Fruit fly (Drosophila melanogaster): ENCODE results near the gene elg1.

elg1 gene

DNA sequence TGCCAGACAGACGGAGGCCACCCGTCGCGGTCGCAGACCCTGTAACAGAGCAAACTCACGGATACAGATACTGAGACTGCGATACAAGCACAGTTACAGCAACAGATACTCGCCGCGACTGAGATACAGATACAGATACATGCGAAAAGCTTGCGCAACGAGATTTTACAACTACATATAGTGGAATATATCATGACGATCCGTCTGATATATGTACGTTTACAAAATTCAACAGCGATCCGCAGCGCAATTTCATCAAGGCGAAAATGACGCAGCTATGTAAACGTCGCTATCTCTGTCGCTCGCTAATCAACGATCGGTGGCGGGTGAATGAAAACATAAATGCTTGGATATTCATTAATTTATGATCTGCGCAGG lies 18.3 kb downstream of the elg1 start (continued):
- TF ChIP-seq Adf1 (GFP tag; IDR thresholded peaks at IDR 0.05), result peak; percentile 54
- peak; percentile 97 for TF ChIP-seq mirr (GFP tag; optimal IDR thresholded peaks at IDR 0.05)
- TF ChIP-seq CG11085 (GFP tag; IDR thresholded peaks at IDR 0.05), result no peak
- peak; percentile 29 for TF ChIP-seq CG12071 (GFP tag; optimal IDR thresholded peaks at IDR 0.05)
- TF ChIP-seq CG14014 (GFP tag; IDR thresholded peaks at IDR 0.05), result no peak
- TF ChIP-seq Pdp1 (GFP tag; optimal IDR thresholded peaks at IDR 0.05), result peak in 1 of 2 experiments; percentile 94
- TF ChIP-seq CG7963 (GFP tag; IDR thresholded peaks at IDR 0.05; ENCODE audit: partially characterized antibody), result no peak
- TF ChIP-seq dmrt99B (tag; optimal IDR thresholded peaks at IDR 0.05), result no peak
- peak; percentile 26 for TF ChIP-seq caup (GFP tag; optimal IDR thresholded peaks at IDR 0.05; ENCODE audit: severe bottlenecking)
- TF ChIP-seq CG10543 (GFP tag; optimal IDR thresholded peaks at IDR 0.05), result peak; percentile 65
- TF ChIP-seq disco-r (GFP tag; optimal IDR thresholded peaks at IDR 0.05), result no peak
- TF ChIP-seq ftz-f1 (GFP tag; optimal IDR thresholded peaks at IDR 0.05), result peak; percentile 21
- 0 out of 3 replicates have a peak, but pooled peaks have one; percentile 14 for TF ChIP-seq ci (GFP tag; IDR thresholded peaks at IDR 0.05)
- peak; percentile 91; the same call in 3 of the 4 replicates for TF ChIP-seq chinmo (GFP tag; IDR thresholded peaks at IDR 0.05; ENCODE audit: partially characterized antibody)

DNA sequence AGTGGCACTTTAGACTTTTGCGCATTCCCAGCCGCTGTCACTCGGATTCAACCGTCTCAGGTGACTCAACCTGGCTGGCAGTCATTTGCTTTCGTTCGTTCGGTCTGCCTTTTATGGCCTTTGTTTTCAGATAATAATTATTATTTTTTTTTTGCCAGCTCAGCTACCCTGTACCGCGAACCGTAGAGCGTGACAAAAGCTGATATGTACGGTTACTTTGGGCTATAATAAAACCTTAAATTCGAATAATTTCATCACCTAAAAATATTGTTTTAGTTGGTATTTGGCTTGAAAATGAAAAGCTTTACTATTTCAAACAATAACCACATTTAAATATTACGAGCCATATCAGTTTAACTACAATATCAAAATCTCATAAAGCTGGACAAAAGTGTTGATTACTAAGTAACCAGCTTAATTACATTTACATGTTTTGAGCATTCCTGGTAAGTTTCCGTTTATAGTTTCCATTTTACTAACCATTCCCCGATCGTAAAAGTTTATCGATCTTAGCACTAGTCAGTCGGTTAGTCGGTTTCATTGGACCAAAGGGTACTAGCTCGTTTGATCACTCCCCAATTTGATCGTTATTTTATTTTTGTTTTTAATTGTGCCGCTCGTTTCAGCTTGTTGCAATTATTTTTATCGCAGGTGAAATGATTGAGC lies 19.2 kb downstream of the elg1 start:
- TF ChIP-seq CG18011 (GFP tag; optimal IDR thresholded peaks at IDR 0.05) (peak; percentile 86), Ets65A (GFP tag) (peak; percentile 35), ems (GFP tag; optimal IDR thresholded peaks at IDR 0.05) (no peak), D19B (GFP tag; optimal IDR thresholded peaks at IDR 0.05) (peak; percentile 85), dm (GFP tag; optimal IDR thresholded peaks at IDR 0.05) (no peak), CG4404 (GFP tag; IDR thresholded peaks at IDR 0.05) (no peak), CG17359 (tag; optimal IDR thresholded peaks at IDR 0.05) (peak; percentile 2)

DNA sequence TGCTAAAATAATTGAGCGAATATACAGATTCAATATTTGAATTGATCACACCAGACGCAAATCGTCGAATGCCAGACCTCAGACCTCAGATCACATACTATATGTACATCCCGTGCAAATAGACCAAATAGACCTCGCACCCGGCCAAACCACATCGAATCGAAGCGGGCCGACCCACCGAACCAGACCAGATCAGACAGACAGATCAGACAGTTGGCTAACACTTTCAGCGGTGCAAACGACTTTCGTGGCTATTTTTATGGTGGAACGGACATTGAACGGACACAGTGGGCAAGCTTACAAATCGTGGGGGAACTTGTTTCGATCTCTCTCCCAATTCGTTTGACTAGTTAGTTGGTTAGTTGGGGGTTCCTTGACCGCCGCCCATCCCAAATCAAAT lies 19.9 kb downstream of the elg1 start:
- peak; percentile 76 for TF ChIP-seq Med (GFP tag)
- no peak for TF ChIP-seq Fer1 (GFP tag; optimal IDR thresholded peaks at IDR 0.05)
- peak; percentile 15; the same call in 1 of the 2 replicates for TF ChIP-seq Drgx (GFP tag; IDR thresholded peaks at IDR 0.05)
- no peak for TF ChIP-seq CG10274 (GFP tag; optimal IDR thresholded peaks at IDR 0.05)
- TF ChIP-seq CG12769 (tag; optimal IDR thresholded peaks at IDR 0.05), result peak; percentile 71
- no peak for TF ChIP-seq CG12659 (GFP tag; optimal IDR thresholded peaks at IDR 0.05)
- no peak for TF ChIP-seq gt (GFP tag; IDR thresholded peaks at IDR 0.05)
- TF ChIP-seq lov (optimal IDR thresholded peaks at IDR 0.05), result no peak
- TF ChIP-seq lov (GFP tag; IDR thresholded peaks at IDR 0.05), result no peak
- peak; percentile 18 for TF ChIP-seq CG13894 (tag; optimal IDR thresholded peaks at IDR 0.05)
- no peak for TF ChIP-seq CG1832 (GFP tag; optimal IDR thresholded peaks at IDR 0.05)
- no peak for TF ChIP-seq pan (optimal IDR thresholded peaks at IDR 0.05)
- TF ChIP-seq pan (GFP tag; optimal IDR thresholded peaks at IDR 0.05 in 1 of 2, IDR thresholded peaks at IDR 0.05 in 1 of 2), result peak in 1 of 2 experiments; percentile 17
- no peak for TF ChIP-seq CG34224 (GFP tag; IDR thresholded peaks at IDR 0.05; ENCODE audit: partially characterized antibody)
- peak; percentile 20 for TF ChIP-seq cwo (GFP tag; optimal IDR thresholded peaks at IDR 0.05)
- TF ChIP-seq CG9215 (GFP tag; IDR thresholded peaks at IDR 0.05), result no peak
- TF ChIP-seq Lhr (GFP tag; optimal IDR thresholded peaks at IDR 0.05), result no peak
- no peak for TF ChIP-seq CG11695 (GFP tag; IDR thresholded peaks at IDR 0.05)
- TF ChIP-seq danr (GFP tag; IDR thresholded peaks at IDR 0.05), result no peak
- TF ChIP-seq CG8290 (GFP tag; optimal IDR thresholded peaks at IDR 0.05), result no peak
- peak in 1 of 2 experiments; percentile 9 for TF ChIP-seq CG8290 (tag; optimal IDR thresholded peaks at IDR 0.05)
